Worm (Caenorhabditis elegans) whole organism, mixed stage, embryonic: ENCODE data around the gene Y54G11A.2.

Source experiments
- mep-1 ChIP-seq: fragments of 150-350 bp; optimal IDR thresholded peaks from 2 replicates; lab custom pipeline; 2017; ENCODE audit warnings: missing biosample characterization, missing genetic modification reagents, missing genetic modification characterization, inconsistent platforms
- nhr-237 ChIP-seq: fragments of 150-350 bp; optimal IDR thresholded peaks from 2 replicates; lab custom pipeline; 2014; ENCODE audit warnings: missing biosample characterization, missing genetic modification characterization
- nhr-76 ChIP-seq: sonication (generic microtip); optimal IDR thresholded peaks from 2 replicates; lab custom pipeline; 2017; ENCODE audit warnings: missing biosample characterization, missing genetic modification characterization
- snpc-4 ChIP-seq: fragments of 150-350 bp; optimal IDR thresholded peaks from 2 replicates; lab custom pipeline; 2014; ENCODE audit warnings: missing biosample characterization, missing genetic modification characterization
- ztf-11 ChIP-seq: fragments of 150-350 bp; optimal IDR thresholded peaks from 2 replicates; lab custom pipeline; 2014; ENCODE audit warnings: missing biosample characterization, missing genetic modification characterization

ce11 chrII:14230075-14230474, 22.1 kb upstream of the Y54G11A.2 start:
- TF ChIP-seq nhr-76 (tag; lab: Kevin White, UChicago) (no peak), ztf-11 (tag; lab: Kevin White, UChicago) (no peak), nhr-237 (tag; lab: Kevin White, UChicago) (no peak), snpc-4 (tag; lab: Kevin White, UChicago) (no peak), mep-1 (tag; lab: Kevin White, UChicago) (no peak)
